Worm (Caenorhabditis elegans) whole organism, L2 larva: ENCODE data around the gene bath-9.

Source experiments
- C34F6.9 ChIP-seq: fragments of 150-350 bp; optimal IDR thresholded peaks from 2 replicates; lab custom pipeline; 2014; ENCODE audit warnings: missing biosample characterization, missing genetic modification characterization
- F13H6.1 ChIP-seq: sonication (generic microtip); optimal IDR thresholded peaks from 2 replicates; lab custom pipeline; 2016; ENCODE audit warnings: missing genetic modification characterization, missing compliant biosample characterization
- ama-1 ChIP-seq: fragments of 150-350 bp; optimal IDR thresholded peaks from 2 replicates; lab custom pipeline; 2018; ENCODE audit warnings: inconsistent platforms
- ceh-16 ChIP-seq: fragments of 150-350 bp; optimal IDR thresholded peaks from 2 replicates; lab custom pipeline; 2014; ENCODE audit warnings: missing biosample characterization, missing genetic modification characterization
- crh-2 ChIP-seq: sonication (generic microtip); optimal IDR thresholded peaks from 2 replicates; lab custom pipeline; 2017; ENCODE audit warnings: missing biosample characterization, missing genetic modification characterization
- gmeb-1 ChIP-seq: fragments of 150-350 bp; optimal IDR thresholded peaks from 2 replicates; lab custom pipeline; 2014; ENCODE audit warnings: missing biosample characterization, missing genetic modification characterization
- lin-11 ChIP-seq: fragments of 150-350 bp; sonication (generic microtip); optimal IDR thresholded peaks from 2 replicates; lab custom pipeline; 2014; ENCODE audit warnings: missing biosample characterization, missing genetic modification characterization, inconsistent platforms, mixed read lengths
- lin-13 ChIP-seq: fragments of 150-350 bp; optimal IDR thresholded peaks from 2 replicates; lab custom pipeline; 2014; ENCODE audit warnings: missing biosample characterization, missing genetic modification reagents, missing genetic modification characterization
- lsy-2 ChIP-seq, 2 experiments: fragments of 150-350 bp in 1 of 2; sonication (generic microtip) in 1 of 2; optimal IDR thresholded peaks; 2 replicates each; lab custom pipeline; 2014 to 2017; ENCODE audit warnings: missing biosample characterization in 2 of 2, missing genetic modification characterization in 2 of 2
- mdl-1 ChIP-seq, 2 experiments: fragments of 150-350 bp in 1 of 2; sonication (generic microtip) in 1 of 2; optimal IDR thresholded peaks; 2 replicates each; lab custom pipeline; 2017; ENCODE audit warnings: missing biosample characterization in 2 of 2, missing genetic modification characterization in 2 of 2
- nhr-129 ChIP-seq: fragments of 150-350 bp; optimal IDR thresholded peaks from 2 replicates; lab custom pipeline; 2014; ENCODE audit warnings: missing biosample characterization, missing genetic modification characterization
- nhr-6 ChIP-seq: fragments of 150-350 bp; optimal IDR thresholded peaks from 2 replicates; lab custom pipeline; 2014; ENCODE audit warnings: missing biosample characterization, missing genetic modification characterization
- snpc-4 ChIP-seq: fragments of 150-350 bp; optimal IDR thresholded peaks from 2 replicates; lab custom pipeline; 2014; ENCODE audit warnings: missing biosample characterization, missing genetic modification characterization
- unc-55 ChIP-seq: fragments of 150-350 bp; sonication (generic microtip); optimal IDR thresholded peaks from 3 replicates; lab custom pipeline; 2014; ENCODE audit warnings: missing biosample characterization, missing genetic modification reagents, missing genetic modification characterization
- zag-1 ChIP-seq: fragments of 150-350 bp; optimal IDR thresholded peaks from 2 replicates; lab custom pipeline; 2014; ENCODE audit warnings: missing biosample characterization, missing genetic modification characterization

bath-9 gene

ce11 chrII:3428158-3428704 is 51.3 kb downstream of the bath-9 start:
- TF ChIP-seq ama-1, result no peak
- TF ChIP-seq nhr-6 (tag; lab: Kevin White, UChicago), result no peak
- TF ChIP-seq lin-13 (GFP tag; lab: Kevin White, UChicago), result peak; percentile 17
- TF ChIP-seq lin-11, result peak; percentile 66
- peak; percentile 1 for TF ChIP-seq F13H6.1
- peak; percentile 56 for TF ChIP-seq C34F6.9 (tag; lab: Kevin White, UChicago)
- TF ChIP-seq snpc-4 (tag; lab: Kevin White, UChicago), result peak; percentile 12
- TF ChIP-seq lsy-2 (tag; optimal IDR thresholded peaks at IDR 0.05; lab: Kevin White, UChicago), result peak in 1 of 2 experiments; percentile 49
- TF ChIP-seq nhr-129 (tag; lab: Kevin White, UChicago), result peak; percentile 22
- peak; percentile 0 for TF ChIP-seq crh-2
- no peak for TF ChIP-seq ceh-16 (tag; lab: Kevin White, UChicago)
- TF ChIP-seq zag-1 (tag; lab: Kevin White, UChicago), result peak; percentile 9
- TF ChIP-seq unc-55 (GFP tag; lab: Kevin White, UChicago), result peak; percentile 73
- peak in 1 of 2 experiments; percentile 51 for TF ChIP-seq mdl-1 (tag; optimal IDR thresholded peaks at IDR 0.05; lab: Kevin White, UChicago)
- no peak for TF ChIP-seq gmeb-1 (tag; lab: Kevin White, UChicago)
- TF ChIP-seq, all 48 proteins: peak for 11
